Worm (Caenorhabditis elegans) whole organism, mixed stage, embryonic: ENCODE measurements around the gene F56A8.3.

ENCODE experiments used
- cnd-1 ChIP-seq: fragments of 200-800 bp; sonication (Bioruptor generic); optimal IDR thresholded peaks from 2 replicates; lab custom pipeline; 2018; ENCODE audit warnings: mild to moderate bottlenecking, missing genetic modification characterization, missing compliant biosample characterization
- drap-1 ChIP-seq: fragments of 200-800 bp; sonication (Bioruptor generic); optimal IDR thresholded peaks from 3 replicates; lab custom pipeline; 2018; ENCODE audit warnings: mild to moderate bottlenecking, missing genetic modification characterization, missing compliant biosample characterization
- elt-3 ChIP-seq: fragments of 150-350 bp; optimal IDR thresholded peaks from 2 replicates; lab custom pipeline; 2014; ENCODE audit warnings: missing biosample characterization, missing genetic modification characterization
- lin-32 ChIP-seq: fragments of 200-800 bp; sonication (Bioruptor generic); optimal IDR thresholded peaks from 2 replicates; lab custom pipeline; 2018; ENCODE audit warnings: mild to moderate bottlenecking, missing genetic modification characterization, missing compliant biosample characterization
- mep-1 ChIP-seq: fragments of 150-350 bp; optimal IDR thresholded peaks from 2 replicates; lab custom pipeline; 2017; ENCODE audit warnings: missing biosample characterization, missing genetic modification reagents, missing genetic modification characterization, inconsistent platforms
- nhr-12 ChIP-seq: fragments of 150-350 bp; optimal IDR thresholded peaks from 2 replicates; lab custom pipeline; 2014; ENCODE audit warnings: missing biosample characterization, missing genetic modification characterization
- nhr-28 ChIP-seq: fragments of 150-350 bp; optimal IDR thresholded peaks from 2 replicates; lab custom pipeline; 2014; ENCODE audit warnings: missing biosample characterization, missing genetic modification characterization
- pha-4 ChIP-seq: fragments of 150-350 bp; optimal IDR thresholded peaks from 2 replicates; lab custom pipeline; 2018; ENCODE audit warnings: missing biosample characterization, missing genetic modification reagents, missing genetic modification characterization
- snpc-4 ChIP-seq: fragments of 150-350 bp; optimal IDR thresholded peaks from 2 replicates; lab custom pipeline; 2014; ENCODE audit warnings: missing biosample characterization, missing genetic modification characterization
- sptf-1 ChIP-seq: sonication (generic microtip); optimal IDR thresholded peaks from 2 replicates; lab custom pipeline; 2017; ENCODE audit warnings: mild to moderate bottlenecking, missing genetic modification characterization, moderate library complexity, missing compliant biosample characterization
- unc-39 ChIP-seq: fragments of 150-350 bp; optimal IDR thresholded peaks from 2 replicates; lab custom pipeline; 2014; ENCODE audit warnings: missing biosample characterization, missing genetic modification characterization
- unc-62 ChIP-seq: fragments of 150-350 bp; optimal IDR thresholded peaks from 2 replicates; lab custom pipeline; 2014; ENCODE audit warnings: missing biosample characterization, missing genetic modification reagents, missing genetic modification characterization

DNA sequence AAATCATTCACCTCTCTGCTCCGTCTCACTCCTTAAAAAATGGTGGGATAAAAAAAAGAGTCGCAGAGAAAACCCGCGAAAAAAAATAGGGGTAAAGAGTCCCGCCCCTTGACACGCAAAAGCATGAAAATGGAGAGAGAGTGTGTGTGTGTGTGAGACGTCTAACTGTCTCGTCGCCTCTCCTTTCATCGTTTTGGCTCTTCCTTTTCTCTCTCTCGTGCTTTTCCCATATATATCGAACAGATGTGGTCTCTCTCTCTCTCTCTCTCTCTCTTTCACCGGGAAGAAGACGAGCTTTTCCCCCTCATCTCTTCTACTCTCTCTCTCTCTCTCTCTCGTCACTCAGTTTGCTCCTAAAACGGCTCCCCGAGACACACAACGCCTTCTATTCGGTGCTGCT lies 19.1 kb downstream of the F56A8.3 start:
- TF ChIP-seq unc-39 (tag; lab: Kevin White, UChicago) (no peak), lin-32 (GFP tag; lab: Kevin White, UChicago) (peak; percentile 38), snpc-4 (tag; lab: Kevin White, UChicago) (no peak), sptf-1 (tag; lab: Kevin White, UChicago) (peak; percentile 64), drap-1 (GFP tag; lab: Kevin White, UChicago) (peak; percentile 28), cnd-1 (tag; lab: Kevin White, UChicago) (peak; percentile 59), nhr-12 (tag; lab: Kevin White, UChicago) (no peak), elt-3 (no peak), pha-4 (tag; lab: Kevin White, UChicago) (peak; percentile 22), mep-1 (tag; lab: Kevin White, UChicago) (no peak), nhr-28 (tag; lab: Kevin White, UChicago) (no peak), unc-62 (GFP tag; lab: Kevin White, UChicago) (no peak)
